Fruit fly (Drosophila melanogaster) Kc167 (cell line): ENCODE data around the gene CG32413.

Experiments used
- Myc ChIP-seq: fragments of >200 bp; optimal IDR thresholded peaks from 2 replicates; lab custom pipeline; 2017; ENCODE audit warnings: missing external identifiers
- Sin3A ChIP-seq: fragments of >200 bp; optimal IDR thresholded peaks from 2 replicates; lab custom pipeline; 2018; ENCODE audit warnings: missing external identifiers
- h ChIP-seq: fragments of >200 bp; optimal IDR thresholded peaks from 3 replicates; lab custom pipeline; 2018; ENCODE audit warnings: missing external identifiers
- insv ChIP-seq: fragments of >200 bp; optimal IDR thresholded peaks from 3 replicates; lab custom pipeline; 2018; ENCODE audit warnings: missing external identifiers
- psq ChIP-seq: fragments of >200 bp; optimal IDR thresholded peaks from 2 replicates; lab custom pipeline; 2017; ENCODE audit warnings: missing external identifiers
- ttk ChIP-seq: sonication (Bioruptor generic); optimal IDR thresholded peaks from 2 replicates; lab custom pipeline; 2017; ENCODE audit warnings: missing external identifiers

The CG32413 gene

DNA sequence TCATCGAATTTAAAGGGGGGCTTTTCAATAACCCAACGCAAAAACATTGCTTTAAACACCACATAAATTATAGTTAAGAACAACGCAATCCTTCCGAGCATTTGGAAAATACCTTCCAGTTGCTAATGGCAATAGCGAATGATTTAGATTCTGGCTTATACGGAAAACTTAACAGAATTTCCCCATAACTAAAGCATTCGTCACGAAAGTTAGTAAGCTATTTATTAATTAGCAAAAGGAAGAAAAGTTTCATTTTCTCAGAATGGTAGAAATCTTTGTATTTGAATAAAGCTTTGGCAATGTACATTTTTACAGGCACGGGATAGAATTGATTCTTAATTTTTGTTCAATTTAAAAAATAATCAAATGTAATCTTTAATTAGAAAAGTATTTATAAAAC lies at the start of gene CG32413:
TSS of gene CG32413 (minus strand) at position 101 of the 400 bp plus-strand sequence.
- TF ChIP-seq Sin3A (lab: Kevin White, UChicago) = no peak

DNA sequence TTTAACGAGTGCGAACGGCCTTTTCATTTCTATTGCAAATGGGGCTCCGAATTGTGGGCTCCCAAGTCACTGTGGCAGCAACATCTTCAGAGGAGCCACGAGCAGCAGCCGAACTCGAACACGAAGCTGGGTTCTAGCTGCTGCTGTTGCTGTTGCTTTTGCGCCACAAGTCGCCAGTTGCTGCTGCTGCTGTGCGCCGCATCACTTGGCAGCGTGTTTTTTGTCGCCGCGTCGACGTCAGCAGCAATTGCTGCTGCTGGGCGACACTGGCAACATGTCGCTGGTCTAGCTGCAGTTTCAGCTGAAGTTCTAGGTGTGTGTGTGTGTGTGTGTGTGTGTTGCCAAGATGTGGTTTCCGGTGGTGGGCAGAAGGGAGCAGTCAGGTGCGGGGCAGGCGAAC lies 48.7 kb upstream of the CG32413 start:
- TF ChIP-seq insv (lab: Kevin White, UChicago) = no peak
- no peak for TF ChIP-seq Myc (lab: Kevin White, UChicago)
- no peak for TF ChIP-seq psq (lab: Kevin White, UChicago)
- TF ChIP-seq Sin3A (lab: Kevin White, UChicago) = no peak
- no peak for TF ChIP-seq h (lab: Kevin White, UChicago)
- no peak for TF ChIP-seq ttk (lab: Kevin White, UChicago)

DNA sequence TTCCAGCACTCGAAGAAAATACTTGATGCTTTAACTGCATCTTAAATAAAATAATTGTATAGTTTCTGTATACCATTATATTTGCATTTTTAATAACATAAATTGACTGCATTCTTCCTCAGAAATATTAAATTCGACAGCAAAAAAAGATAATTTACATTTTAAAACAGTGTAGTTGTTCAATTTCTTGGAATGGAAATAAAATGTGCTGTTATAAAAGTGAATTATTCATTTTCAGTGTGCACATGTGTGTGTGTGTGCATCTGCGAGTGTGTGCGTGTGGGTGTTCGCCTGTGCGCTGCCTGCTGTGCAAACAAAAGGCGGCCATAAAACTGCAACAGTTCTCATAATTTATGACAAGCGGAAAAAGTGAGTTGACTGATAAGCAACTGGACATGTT lies 48.3 kb upstream of the CG32413 start:
- TF ChIP-seq ttk (lab: Kevin White, UChicago) = no peak
- TF ChIP-seq h (lab: Kevin White, UChicago) = no peak
- TF ChIP-seq Myc (lab: Kevin White, UChicago) = no peak
- no peak for TF ChIP-seq insv (lab: Kevin White, UChicago)
- TF ChIP-seq psq (lab: Kevin White, UChicago) = no peak
- TF ChIP-seq Sin3A (lab: Kevin White, UChicago) = no peak

DNA sequence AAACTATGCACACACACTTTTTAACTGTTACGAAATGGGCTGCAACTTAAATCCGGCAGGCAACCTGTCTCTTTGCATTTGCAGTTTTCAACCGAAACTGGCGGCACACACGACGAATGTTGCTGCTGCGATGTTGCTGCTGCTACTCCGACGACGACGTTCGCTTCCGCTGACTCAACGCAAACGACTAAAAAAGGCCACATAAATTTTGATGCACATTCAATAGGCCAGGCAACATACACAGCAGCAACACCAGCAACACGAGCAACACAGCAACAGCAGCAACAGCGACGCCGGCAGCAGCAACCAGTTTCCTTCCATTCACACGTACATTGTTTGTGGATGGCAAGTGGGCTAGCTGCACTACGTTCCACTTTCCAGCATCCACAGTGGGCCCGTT lies 46.6 kb upstream of the CG32413 start, which contains the start of gene Egfrap:
TSS of gene Egfrap (minus strand) at position 192 of the 400 bp plus-strand sequence.
- no peak for TF ChIP-seq Myc (lab: Kevin White, UChicago)
- no peak for TF ChIP-seq h (lab: Kevin White, UChicago)
- no peak for TF ChIP-seq Sin3A (lab: Kevin White, UChicago)
- no peak for TF ChIP-seq insv (lab: Kevin White, UChicago)
- TF ChIP-seq ttk (lab: Kevin White, UChicago) = no peak
- TF ChIP-seq psq (lab: Kevin White, UChicago) = no peak

DNA sequence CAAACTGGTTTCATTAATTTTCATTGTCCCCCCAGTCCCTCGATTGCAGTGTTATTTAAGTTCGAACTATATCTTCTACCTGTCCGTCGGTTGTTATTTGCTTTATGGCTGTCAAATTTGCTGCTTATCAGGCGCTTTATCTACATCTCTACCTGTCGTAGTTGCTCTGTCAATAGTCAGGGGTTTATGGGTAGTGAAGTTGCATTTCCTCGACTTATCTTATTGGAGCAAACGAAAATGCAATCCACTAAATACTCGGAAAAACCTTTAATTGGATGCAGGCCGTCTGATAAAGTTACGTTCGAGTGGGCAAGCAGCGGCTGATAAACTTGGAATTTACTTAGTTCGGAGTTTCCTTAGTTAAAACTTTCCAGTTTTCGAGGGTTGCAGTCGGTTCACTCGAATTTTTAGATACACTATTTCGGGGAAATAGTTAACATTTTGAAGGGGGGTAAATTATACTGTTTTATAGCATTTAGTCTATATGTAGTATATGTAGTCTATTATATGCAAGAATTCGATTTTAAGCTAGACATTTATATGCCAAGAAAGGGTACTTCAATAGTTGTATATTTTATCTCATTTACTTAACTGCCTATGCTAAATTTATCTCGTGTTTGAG lies 43.4 kb upstream of the CG32413 start:
- TF ChIP-seq ttk (lab: Kevin White, UChicago) (no peak), Myc (lab: Kevin White, UChicago) (no peak), h (lab: Kevin White, UChicago) (no peak), psq (lab: Kevin White, UChicago) (no peak), Sin3A (lab: Kevin White, UChicago) (no peak), insv (lab: Kevin White, UChicago) (no peak)

DNA sequence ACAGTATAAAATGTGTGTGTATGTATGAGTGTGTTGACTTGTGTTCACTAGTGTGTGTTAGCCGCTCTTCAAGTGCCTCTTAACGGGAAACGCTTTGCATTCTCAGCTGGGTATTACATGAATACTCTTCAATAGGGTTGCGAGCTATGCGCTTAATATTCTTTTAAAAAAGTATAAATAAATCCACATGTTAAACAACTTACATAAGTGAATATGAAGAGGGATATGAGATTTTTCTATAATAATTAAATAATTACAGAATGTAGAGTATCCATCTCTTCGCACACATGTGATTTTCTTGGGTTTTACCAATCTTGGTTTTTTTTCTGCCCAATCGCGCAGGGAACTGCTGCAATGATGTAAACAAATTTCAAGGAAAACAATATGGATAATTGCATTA lies 41.7 kb upstream of the CG32413 start:
- TF ChIP-seq ttk (lab: Kevin White, UChicago) (no peak), Sin3A (lab: Kevin White, UChicago) (no peak), Myc (lab: Kevin White, UChicago) (no peak)

DNA sequence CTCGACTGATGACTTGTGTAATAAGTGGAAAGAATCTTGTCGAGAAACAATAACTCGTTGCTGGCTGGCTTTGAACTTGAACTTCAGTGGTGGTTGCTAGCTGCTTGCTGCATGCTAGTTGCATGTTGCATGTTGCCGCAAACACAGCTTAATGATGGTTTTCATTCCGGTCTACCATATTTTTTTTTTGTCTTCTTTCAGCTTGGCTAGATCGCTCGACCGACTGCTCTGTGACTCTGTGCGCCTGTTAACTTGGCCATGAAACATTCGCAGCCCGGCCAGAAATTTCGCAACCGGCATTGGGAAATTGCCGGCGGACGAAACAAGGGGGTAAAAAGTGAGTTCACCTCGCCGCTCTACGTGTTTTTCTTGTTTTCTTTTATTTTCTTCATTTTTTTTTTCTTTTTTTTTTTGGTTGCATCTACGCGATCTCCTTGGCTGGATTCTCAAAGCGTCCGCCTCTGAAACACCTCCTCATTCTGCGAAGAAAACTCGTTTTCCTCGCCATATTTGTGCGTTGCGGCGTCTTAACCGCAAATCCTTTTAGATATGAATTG lies 39.6 kb upstream of the CG32413 start:
- TF ChIP-seq ttk (lab: Kevin White, UChicago) = no peak
- no peak for TF ChIP-seq psq (lab: Kevin White, UChicago)
- no peak for TF ChIP-seq insv (lab: Kevin White, UChicago)
- no peak for TF ChIP-seq Sin3A (lab: Kevin White, UChicago)

DNA sequence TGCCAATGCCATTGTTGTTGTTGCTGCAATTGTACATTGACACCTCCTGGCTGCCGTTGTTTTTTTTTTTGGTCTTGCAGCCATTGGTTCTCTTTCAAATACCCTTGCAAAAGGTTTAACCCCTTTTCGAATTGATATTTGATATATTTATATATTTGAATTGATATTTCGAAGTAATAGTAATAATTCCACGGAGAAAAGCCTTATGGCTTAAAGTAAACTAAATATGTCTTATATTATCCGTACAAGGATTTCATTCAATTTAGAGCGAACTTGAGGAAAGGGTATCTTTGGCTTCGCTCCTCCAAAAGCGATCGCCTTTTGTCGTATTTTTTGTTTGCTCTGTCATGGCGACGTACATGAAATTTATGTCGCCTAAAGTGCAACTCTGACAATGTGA lies 37.7 kb upstream of the CG32413 start:
- no peak for TF ChIP-seq insv (lab: Kevin White, UChicago)
- TF ChIP-seq Sin3A (lab: Kevin White, UChicago) = no peak
- no peak for TF ChIP-seq ttk (lab: Kevin White, UChicago)
- no peak for TF ChIP-seq psq (lab: Kevin White, UChicago)
- no peak for TF ChIP-seq h (lab: Kevin White, UChicago)
- TF ChIP-seq Myc (lab: Kevin White, UChicago) = no peak

DNA sequence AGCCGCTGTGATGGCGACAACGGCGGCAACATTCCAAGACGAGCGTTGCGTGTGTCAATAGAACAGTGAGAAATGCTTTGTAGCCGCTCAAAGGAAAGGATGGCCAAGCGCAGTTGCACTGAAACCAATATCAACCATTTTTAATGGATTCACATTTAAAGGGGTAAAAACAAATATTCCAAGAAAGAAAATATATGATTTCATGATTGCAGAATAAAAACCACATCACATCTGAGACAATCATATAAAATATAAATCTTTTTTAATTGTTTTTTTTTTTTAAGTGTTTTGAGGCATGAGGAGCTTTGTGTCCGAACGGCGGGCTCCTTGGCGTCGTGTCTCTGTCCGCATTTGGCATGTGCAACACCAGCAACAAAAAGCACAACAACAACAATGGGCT lies 37.2 kb upstream of the CG32413 start:
- TF ChIP-seq psq (lab: Kevin White, UChicago) (no peak), Sin3A (lab: Kevin White, UChicago) (no peak), Myc (lab: Kevin White, UChicago) (no peak)

DNA sequence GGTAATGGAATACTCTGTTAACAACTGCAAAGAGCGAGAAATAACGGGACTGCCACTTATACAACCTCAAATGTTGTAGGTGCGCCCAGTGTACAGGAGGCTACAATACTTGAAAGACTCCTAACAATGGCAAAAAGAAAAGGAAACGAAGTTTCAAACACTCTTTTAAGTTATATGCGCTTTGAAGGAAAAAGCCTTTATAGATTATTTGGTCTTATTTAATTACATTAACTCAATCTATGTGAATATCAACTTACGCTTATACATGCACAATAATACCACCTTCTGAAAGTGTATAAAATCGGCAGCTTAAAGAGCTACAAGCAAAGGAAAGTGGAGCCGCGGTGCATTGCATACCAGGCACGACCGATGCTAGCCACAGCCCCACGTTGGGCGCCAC lies 36.6 kb upstream of the CG32413 start:
- no peak for TF ChIP-seq insv (lab: Kevin White, UChicago)
- no peak for TF ChIP-seq Sin3A (lab: Kevin White, UChicago)
- TF ChIP-seq h (lab: Kevin White, UChicago) = no peak
- no peak for TF ChIP-seq psq (lab: Kevin White, UChicago)
- no peak for TF ChIP-seq Myc (lab: Kevin White, UChicago)
- TF ChIP-seq ttk (lab: Kevin White, UChicago) = no peak

DNA sequence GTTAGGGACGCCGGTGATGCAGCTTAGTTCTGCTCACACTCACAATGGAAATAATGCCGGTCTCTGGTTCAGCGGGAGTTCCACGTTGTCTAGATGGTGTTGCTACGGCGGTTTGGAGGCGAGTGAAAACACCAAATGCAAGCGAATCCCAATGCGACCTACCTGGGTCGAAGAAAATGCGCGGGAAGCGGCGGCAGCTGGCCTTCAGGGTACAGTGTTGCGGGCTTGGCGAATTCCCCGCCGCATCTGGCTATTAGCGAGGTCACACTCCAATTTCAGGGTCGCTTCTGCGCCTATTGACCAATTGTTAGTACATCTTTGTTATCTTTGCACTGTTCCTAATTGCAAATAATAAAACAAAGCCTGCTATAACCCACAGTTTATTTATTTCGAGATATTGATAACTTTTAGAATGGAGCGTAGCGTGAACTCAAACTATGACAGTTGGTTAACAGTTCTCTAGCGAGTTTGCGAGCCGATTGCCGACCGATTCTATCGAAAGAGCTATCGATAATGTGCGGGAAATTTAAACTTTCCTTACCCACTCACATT lies 28.6 kb upstream of the CG32413 start, which contains the start of gene Rcc1:
TSS of gene Rcc1 (minus strand) at position 411 of the 552 bp plus-strand sequence.
- TF ChIP-seq ttk (lab: Kevin White, UChicago) (no peak), h (lab: Kevin White, UChicago) (no peak), Sin3A (lab: Kevin White, UChicago) (no peak), Myc (lab: Kevin White, UChicago) (no peak), insv (lab: Kevin White, UChicago) (no peak), psq (lab: Kevin White, UChicago) (no peak)

DNA sequence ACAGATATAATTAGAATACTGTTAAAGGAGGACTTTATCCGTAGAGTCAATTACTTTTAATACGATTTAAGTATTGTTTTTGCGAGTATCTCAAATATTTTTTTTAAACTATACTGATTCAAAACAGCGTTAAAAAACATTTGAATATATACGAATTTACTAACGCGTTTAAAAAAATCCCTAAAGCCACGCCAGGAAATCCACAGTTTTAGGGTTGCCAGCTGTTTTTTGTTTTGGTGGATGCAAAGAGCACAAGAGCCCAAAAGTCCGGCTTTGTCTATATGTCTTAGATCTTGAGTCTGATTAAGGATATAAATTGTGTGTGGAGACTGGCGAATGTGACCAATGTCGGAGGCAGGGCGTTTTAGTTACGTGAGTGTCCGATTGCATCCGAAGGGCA lies 23.7 kb upstream of the CG32413 start:
- TF ChIP-seq Sin3A (lab: Kevin White, UChicago) = no peak
- TF ChIP-seq ttk (lab: Kevin White, UChicago) = no peak
- TF ChIP-seq insv (lab: Kevin White, UChicago) = no peak
- no peak for TF ChIP-seq h (lab: Kevin White, UChicago)
- no peak for TF ChIP-seq psq (lab: Kevin White, UChicago)
- no peak for TF ChIP-seq Myc (lab: Kevin White, UChicago)
